Fruit fly (Drosophila melanogaster): ENCODE measurements around the gene epsilonCOP.

epsilonCOP gene

DNA sequence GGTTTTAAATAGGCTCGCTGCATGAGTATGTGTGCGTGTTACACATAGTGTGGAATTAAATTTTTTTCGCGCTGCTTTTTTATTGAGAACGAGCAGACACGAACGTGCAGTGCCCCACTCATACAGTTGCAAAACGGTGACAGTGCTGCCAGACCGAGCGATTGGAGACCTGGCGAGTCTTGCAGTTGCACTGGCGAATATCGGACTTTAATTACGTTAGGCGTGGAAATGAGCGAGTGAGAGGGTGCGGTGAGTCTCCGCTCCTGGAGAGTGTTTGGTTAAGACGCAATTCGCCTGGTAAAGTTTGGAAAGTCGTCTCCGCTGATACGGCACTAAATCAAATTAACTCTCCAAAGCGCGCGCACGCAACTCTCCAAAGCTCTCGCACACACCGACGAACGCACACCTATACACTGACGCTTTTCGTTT lies 7.6 kb upstream of the epsilonCOP start:
- TF ChIP-seq ham (GFP tag; IDR thresholded peaks at IDR 0.05) (no peak), cwo (GFP tag; optimal IDR thresholded peaks at IDR 0.05) (peak; percentile 9), H2.0 (GFP tag; IDR thresholded peaks at IDR 0.05) (0 out of 2 replicates have a peak, but pooled peaks have one; percentile 25), sob (GFP tag; IDR thresholded peaks at IDR 0.05) (0 out of 2 replicates have a peak, but pooled peaks have one; percentile 30), CG2116 (GFP tag; optimal IDR thresholded peaks at IDR 0.05) (peak; percentile 69), otp (GFP tag; IDR thresholded peaks at IDR 0.05) (0 out of 3 replicates have a peak, but pooled peaks have one; percentile 36), sna (GFP tag; IDR thresholded peaks at IDR 0.05; ENCODE audit: partially characterized antibody) (peak; percentile 25), Side (GFP tag; optimal IDR thresholded peaks at IDR 0.05) (no peak), CG16863 (GFP tag; optimal IDR thresholded peaks at IDR 0.05) (no peak), CG6765 (GFP tag; optimal IDR thresholded peaks at IDR 0.05) (peak; percentile 27), Dll (GFP tag; IDR thresholded peaks at IDR 0.05; ENCODE audit: partially characterized antibody) (no peak; the same call in 3 of the 4 replicates), exex (tag; optimal IDR thresholded peaks at IDR 0.05) (peak; percentile 58), p53 (GFP tag; optimal IDR thresholded peaks at IDR 0.05) (peak; percentile 59), CG32532 (GFP tag; IDR thresholded peaks at IDR 0.05) (peak; percentile 33; the same call in 1 of the 2 replicates), CG10543 (GFP tag; optimal IDR thresholded peaks at IDR 0.05) (peak; percentile 71), Xrp1 (GFP tag; IDR thresholded peaks at IDR 0.05) (0 out of 2 replicates have a peak, but pooled peaks have one; percentile 15), Doc2 (GFP tag; IDR thresholded peaks at IDR 0.05) (no peak), CG8290 (GFP tag; optimal IDR thresholded peaks at IDR 0.05) (no peak), CG8290 (tag; optimal IDR thresholded peaks at IDR 0.05) (peak in 1 of 2 experiments; percentile 30), CG3281 (GFP tag; optimal IDR thresholded peaks at IDR 0.05) (no peak), Hand (GFP tag; optimal IDR thresholded peaks at IDR 0.05) (no peak), Opbp (GFP tag; IDR thresholded peaks at IDR 0.05; ENCODE audit: partially characterized antibody) (peak; percentile 61; the same call in 2 of the 3 replicates), Sry-δ (GFP tag; optimal IDR thresholded peaks at IDR 0.05) (no peak), ara (GFP tag; IDR thresholded peaks at IDR 0.05) (no peak), GATAe (GFP tag; conservative IDR thresholded peaks at IDR 0.05) (no peak), ci (GFP tag; IDR thresholded peaks at IDR 0.05) (peak; percentile 81), CG34224 (GFP tag; IDR thresholded peaks at IDR 0.05; ENCODE audit: partially characterized antibody) (peak; percentile 57), CG14014 (GFP tag; IDR thresholded peaks at IDR 0.05) (no peak; the same call in 1 of the 2 replicates), Asciz (GFP tag; optimal IDR thresholded peaks at IDR 0.05) (no peak), Hr39 (optimal IDR thresholded peaks at IDR 0.05) (no peak), wdn (GFP tag; IDR thresholded peaks at IDR 0.05) (no peak), stwl (tag; optimal IDR thresholded peaks at IDR 0.05) (peak; percentile 55), CG42726 (GFP tag; IDR thresholded peaks at IDR 0.05; ENCODE audit: partially characterized antibody) (0 out of 2 replicates have a peak, but pooled peaks have one; percentile 55), wek (GFP tag; optimal IDR thresholded peaks at IDR 0.05) (no peak), abd-A (tag; optimal IDR thresholded peaks at IDR 0.05) (peak; percentile 90), jumu (GFP tag; optimal IDR thresholded peaks at IDR 0.05) (no peak), amos (GFP tag; IDR thresholded peaks at IDR 0.05; ENCODE audit: partially characterized antibody) (peak; percentile 53; the same call in 1 of the 2 replicates), CG1603 (tag; optimal IDR thresholded peaks at IDR 0.05) (peak; percentile 51), CG16815 (GFP tag; optimal IDR thresholded peaks at IDR 0.05) (no peak), CoRest (tag; optimal IDR thresholded peaks at IDR 0.05) (no peak), CG3847 (GFP tag; IDR thresholded peaks at IDR 0.05) (no peak), CG8478 (optimal IDR thresholded peaks at IDR 0.05) (peak; percentile 71), Meics (GFP tag; optimal IDR thresholded peaks at IDR 0.05) (peak; percentile 2), sqz (GFP tag; optimal IDR thresholded peaks at IDR 0.05) (peak; percentile 79), Mrtf (GFP tag; IDR thresholded peaks at IDR 0.05) (no peak), gro (GFP tag; optimal IDR thresholded peaks at IDR 0.05) (no peak), CG12659 (GFP tag; optimal IDR thresholded peaks at IDR 0.05) (peak; percentile 17), gsb-n (tag; optimal IDR thresholded peaks at IDR 0.05) (peak; percentile 47), CG34422 (GFP tag; IDR thresholded peaks at IDR 0.05) (peak; percentile 45; the same call in 1 of the 3 replicates), hbn (GFP tag; IDR thresholded peaks at IDR 0.05; ENCODE audit: partially characterized antibody) (peak; percentile 35), grau (tag; optimal IDR thresholded peaks at IDR 0.05) (no peak)

Data from whole organism, embryonic.